Worm (Caenorhabditis elegans): ENCODE measurements around the gene nhr-263.

The nhr-263 gene

ce11 chrV:7341942-7342341 is at the start of gene nhr-263, which contains the start of gene nhr-148:
Gene nhr-263 (minus strand): TSS chrV:7342042.
Gene nhr-148 (plus strand): TSS chrV:7342156.
- no peak for TF ChIP-seq unc-62 (GFP tag; optimal IDR thresholded peaks at IDR 0.05)

ce11 chrV:7389771-7390170 is 47.9 kb upstream of the nhr-263 start, which contains the start of gene C02H6.1:
Gene C02H6.1 (minus strand): TSS chrV:7389871.
- TF ChIP-seq unc-62 (GFP tag; optimal IDR thresholded peaks at IDR 0.05): no peak

ce11 chrV:7387755-7388154 is 45.9 kb upstream of the nhr-263 start, which contains the start of gene C02H6.3:
Gene C02H6.3 (minus strand): TSS chrV:7387855.
- no peak for TF ChIP-seq unc-62 (GFP tag; optimal IDR thresholded peaks at IDR 0.05)

ce11 chrV:7386052-7386573 is 44.3 kb upstream of the nhr-263 start, which contains the start of gene srp-6:
Gene srp-6 (minus strand): TSS chrV:7386102.
- no peak for TF ChIP-seq unc-62 (GFP tag; optimal IDR thresholded peaks at IDR 0.05)

- TF ChIP-seq unc-62 (GFP tag; optimal IDR thresholded peaks at IDR 0.05): no peak
Measured at ce11 chrV:7381008-7381407, 39.2 kb upstream of the nhr-263 start, which contains the start of gene C03G6.17. Gene C03G6.17 (minus strand): TSS chrV:7381108.

- no peak for TF ChIP-seq unc-62 (GFP tag; optimal IDR thresholded peaks at IDR 0.05)
Measured at ce11 chrV:7379384-7379783, 37.5 kb upstream of the nhr-263 start, which contains the start of gene srsx-24. Gene srsx-24 (minus strand): TSS chrV:7379484.

ce11 chrV:7374090-7374489 is 32.2 kb upstream of the nhr-263 start, which contains the start of gene srx-56:
Gene srx-56 (plus strand): TSS chrV:7374390.
- no peak for TF ChIP-seq unc-62 (GFP tag; optimal IDR thresholded peaks at IDR 0.05)

ce11 chrV:7369578-7369977 is 27.7 kb upstream of the nhr-263 start, which contains the start of gene srj-14:
Gene srj-14 (plus strand): TSS chrV:7369708.
- TF ChIP-seq unc-62 (GFP tag; optimal IDR thresholded peaks at IDR 0.05): no peak

ce11 chrV:7364951-7365350 is 23.1 kb upstream of the nhr-263 start, which contains the start of gene exc-13:
Gene exc-13 (plus strand): TSS chrV:7365251.
- TF ChIP-seq unc-62 (GFP tag; optimal IDR thresholded peaks at IDR 0.05): no peak

- TF ChIP-seq unc-62 (GFP tag; optimal IDR thresholded peaks at IDR 0.05): no peak
Measured at ce11 chrV:7364059-7364458, 22.2 kb upstream of the nhr-263 start, which contains the start of gene cyp-35A2. Gene cyp-35A2 (minus strand): TSS chrV:7364182.

- TF ChIP-seq unc-62 (GFP tag; optimal IDR thresholded peaks at IDR 0.05): no peak
Measured at ce11 chrV:7361673-7362072, 19.8 kb upstream of the nhr-263 start, which contains the start of gene cyp-35A1. Gene cyp-35A1 (minus strand): TSS chrV:7361773.

ce11 chrV:7357132-7357531 is 15.3 kb upstream of the nhr-263 start, which contains the start of gene C03G6.6:
Gene C03G6.6 (plus strand): TSS chrV:7357432.
- no peak for TF ChIP-seq unc-62 (GFP tag; optimal IDR thresholded peaks at IDR 0.05)

ce11 chrV:7356684-7357083 is 14.8 kb upstream of the nhr-263 start, which contains the start of gene C03G6.21:
Gene C03G6.21 (minus strand): TSS chrV:7356784.
- TF ChIP-seq unc-62 (GFP tag; optimal IDR thresholded peaks at IDR 0.05): no peak

- no peak for TF ChIP-seq unc-62 (GFP tag; optimal IDR thresholded peaks at IDR 0.05)
Measured at ce11 chrV:7355464-7355863, 13.6 kb upstream of the nhr-263 start, which contains the start of gene tag-293. Gene tag-293 (minus strand): TSS chrV:7355564.

ce11 chrV:7353602-7354001 is 11.8 kb upstream of the nhr-263 start:
- no peak for TF ChIP-seq unc-62 (GFP tag; optimal IDR thresholded peaks at IDR 0.05)

ce11 chrV:7352186-7353053 is 10.6 kb upstream of the nhr-263 start, which contains the start of the genes srh-231 and srh-275:
Gene srh-231 (minus strand): TSS chrV:7352236.
Gene srh-275 (plus strand): TSS chrV:7353003.
- no peak for TF ChIP-seq unc-62 (GFP tag; optimal IDR thresholded peaks at IDR 0.05)
